Worm (Caenorhabditis elegans) whole organism, early embryonic: ENCODE results near the gene F35A5.5.
A peak's percentile ranks its signal among the peaks of the same experiment; 100 is the strongest.

Source experiments
- B0310.2 ChIP-seq: sonication (generic microtip); optimal IDR thresholded peaks from 2 replicates; lab custom pipeline; 2016; ENCODE audit warnings: mild to moderate bottlenecking, missing genetic modification characterization, missing compliant biosample characterization
- F13C5.2 ChIP-seq: sonication (generic microtip); optimal IDR thresholded peaks from 2 replicates; lab custom pipeline; 2017; ENCODE audit warnings: mild to moderate bottlenecking, missing genetic modification characterization, inconsistent platforms, missing compliant biosample characterization
- aly-1 ChIP-seq: sonication (generic microtip); optimal IDR thresholded peaks from 2 replicates; lab custom pipeline; 2016; ENCODE audit warnings: missing genetic modification characterization, missing compliant biosample characterization
- ama-1 ChIP-seq: fragments of 150-350 bp; optimal IDR thresholded peaks from 2 replicates; lab custom pipeline; 2014
- ceh-13 ChIP-seq: fragments of 200-800 bp; sonication (Bioruptor generic); optimal IDR thresholded peaks from 2 replicates; lab custom pipeline; 2018; ENCODE audit warnings: mild to moderate bottlenecking, missing genetic modification characterization, missing compliant biosample characterization
- ceh-36 ChIP-seq: sonication (generic microtip); optimal IDR thresholded peaks from 2 replicates; lab custom pipeline; 2016; ENCODE audit warnings: missing genetic modification characterization, inconsistent platforms, missing compliant biosample characterization
- ets-7 ChIP-seq: sonication (generic microtip); optimal IDR thresholded peaks from 2 replicates; lab custom pipeline; 2016; ENCODE audit warnings: missing genotype, missing genetic modification characterization, missing compliant biosample characterization
- flt-1 ChIP-seq: fragments of 200-800 bp; sonication (Bioruptor generic); IDR thresholded peaks from 2 replicates; pipeline ENCODE4 v1.3.6; 2022; ENCODE audit warnings: missing genetic modification characterization, missing compliant biosample characterization
- hmbx-1 ChIP-seq: sonication (generic microtip); optimal IDR thresholded peaks from 2 replicates; lab custom pipeline; 2016; ENCODE audit warnings: mild to moderate bottlenecking, missing genetic modification characterization, missing compliant biosample characterization
- hmg-4 ChIP-seq: fragments of 200-800 bp; sonication (Bioruptor generic); optimal IDR thresholded peaks from 2 replicates; lab custom pipeline; 2018; ENCODE audit warnings: mild to moderate bottlenecking, missing genetic modification characterization, missing compliant biosample characterization
- hnd-1 ChIP-seq: sonication (generic microtip); optimal IDR thresholded peaks from 2 replicates; lab custom pipeline; 2016; ENCODE audit warnings: missing genetic modification characterization, missing compliant biosample characterization
- pes-1 ChIP-seq: fragments of 200-800 bp; sonication (Bioruptor generic); IDR thresholded peaks from 2 replicates; pipeline ENCODE4 v1.3.6; 2022; ENCODE audit warnings: missing genetic modification reagents, missing genetic modification characterization, missing compliant biosample characterization
- scrt-1 ChIP-seq: fragments of 200-800 bp; sonication (Bioruptor generic); IDR thresholded peaks from 2 replicates; pipeline ENCODE4 v1.3.6; 2022; ENCODE audit warnings: missing genetic modification characterization, missing compliant biosample characterization
- sea-1 ChIP-seq: fragments of 200-800 bp; sonication (Bioruptor generic); conservative IDR thresholded peaks from 2 replicates; pipeline ENCODE4 v1.3.6; 2022; ENCODE audit warnings: missing genetic modification characterization, missing compliant biosample characterization
- tbx-11 ChIP-seq: fragments of 200-800 bp; sonication (Bioruptor generic); IDR thresholded peaks from 2 replicates; pipeline ENCODE4 v1.3.6; 2022; ENCODE audit warnings: missing genetic modification characterization, missing compliant biosample characterization
- tbx-37 ChIP-seq: fragments of 200-800 bp; sonication (Bioruptor generic); conservative IDR thresholded peaks from 2 replicates; pipeline ENCODE4 v1.3.6; 2022; ENCODE audit warnings: missing genetic modification reagents, missing genetic modification characterization, missing compliant biosample characterization
- tra-4 ChIP-seq: sonication (generic microtip); optimal IDR thresholded peaks from 2 replicates; lab custom pipeline; 2017; ENCODE audit warnings: missing genetic modification characterization, missing compliant biosample characterization

The F35A5.5 gene

ce11 chrX:3824907-3825689, 29.6 kb upstream of the F35A5.5 start:
- TF ChIP-seq ceh-36 (no peak), ets-7 (tag; lab: Kevin White, UChicago) (no peak), F13C5.2 (tag; lab: Kevin White, UChicago) (no peak), tbx-37 (GFP tag; lab: Robert Waterston, UW) (no peak), aly-1 (no peak), hmg-4 (no peak), tra-4 (tag; lab: Kevin White, UChicago) (no peak), hmbx-1 (tag; lab: Kevin White, UChicago) (no peak), pes-1 (GFP tag; lab: Robert Waterston, UW) (no peak), scrt-1 (no peak), B0310.2 (tag; lab: Kevin White, UChicago) (no peak), flt-1 (GFP tag; lab: Robert Waterston, UW) (no peak), ceh-13 (GFP tag; lab: Kevin White, UChicago) (no peak), tbx-11 (GFP tag; lab: Robert Waterston, UW) (no peak), sea-1 (GFP tag; lab: Robert Waterston, UW) (no peak), ama-1 (lab: Kevin White, UChicago) (no peak)

ce11 chrX:3824443-3824842, 28.9 kb upstream of the F35A5.5 start:
- no peak for TF ChIP-seq sea-1 (GFP tag; lab: Robert Waterston, UW)
- no peak for TF ChIP-seq B0310.2 (tag; lab: Kevin White, UChicago)
- no peak for TF ChIP-seq aly-1
- no peak for TF ChIP-seq hnd-1 (tag; lab: Kevin White, UChicago)
- no peak for TF ChIP-seq pes-1 (GFP tag; lab: Robert Waterston, UW)
- no peak for TF ChIP-seq F13C5.2 (tag; lab: Kevin White, UChicago)
- no peak for TF ChIP-seq flt-1 (GFP tag; lab: Robert Waterston, UW)

- TF ChIP-seq aly-1 (no peak), tbx-37 (GFP tag; lab: Robert Waterston, UW) (no peak)
Observed at ce11 chrX:3823869-3824268, 28.3 kb upstream of the F35A5.5 start.

DNA sequence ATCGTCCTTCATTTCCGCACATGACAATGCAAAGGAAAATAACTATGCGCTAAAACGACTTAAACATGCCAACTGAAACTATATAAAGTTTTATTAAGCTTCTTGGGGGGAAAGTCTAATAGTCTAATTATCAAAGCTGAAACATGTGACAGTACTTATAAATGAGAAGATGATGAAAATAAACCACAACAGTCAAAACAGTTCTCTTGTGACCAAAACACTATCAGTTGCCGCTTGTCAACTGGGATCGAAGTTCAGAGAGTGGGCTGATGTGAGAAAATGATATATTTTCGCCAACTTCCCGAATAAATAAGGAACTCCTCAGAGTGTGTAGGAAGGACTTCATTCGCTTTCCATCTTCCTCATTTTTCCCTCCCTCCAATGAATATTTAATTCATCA, 26.5 kb upstream of the F35A5.5 start:
- TF ChIP-seq flt-1 (GFP tag; lab: Robert Waterston, UW): no peak
- no peak for TF ChIP-seq hmbx-1 (tag; lab: Kevin White, UChicago)

ce11 chrX:3821609-3822008, 26.1 kb upstream of the F35A5.5 start:
- TF ChIP-seq scrt-1 (0 out of 2 replicates have a peak, but pooled peaks have one; percentile 27), F13C5.2 (tag; lab: Kevin White, UChicago) (no peak)

ce11 chrX:3820666-3821065, 25.1 kb upstream of the F35A5.5 start:
- TF ChIP-seq tbx-11 (GFP tag; lab: Robert Waterston, UW) (no peak), ets-7 (tag; lab: Kevin White, UChicago) (no peak), pes-1 (GFP tag; lab: Robert Waterston, UW) (no peak), F13C5.2 (tag; lab: Kevin White, UChicago) (no peak), tra-4 (tag; lab: Kevin White, UChicago) (no peak), sea-1 (GFP tag; lab: Robert Waterston, UW) (no peak)

ce11 chrX:3819697-3820096, 24.2 kb upstream of the F35A5.5 start:
- no peak for TF ChIP-seq hmbx-1 (tag; lab: Kevin White, UChicago)
- TF ChIP-seq tra-4 (tag; lab: Kevin White, UChicago): no peak
- no peak for TF ChIP-seq flt-1 (GFP tag; lab: Robert Waterston, UW)
- no peak for TF ChIP-seq pes-1 (GFP tag; lab: Robert Waterston, UW)
- no peak for TF ChIP-seq ceh-36
- TF ChIP-seq hnd-1 (tag; lab: Kevin White, UChicago): no peak
- no peak for TF ChIP-seq aly-1
- TF ChIP-seq tbx-11 (GFP tag; lab: Robert Waterston, UW): no peak

- TF ChIP-seq ama-1 (lab: Kevin White, UChicago) (no peak), sea-1 (GFP tag; lab: Robert Waterston, UW) (no peak), ceh-36 (no peak), tbx-11 (GFP tag; lab: Robert Waterston, UW) (no peak), F13C5.2 (tag; lab: Kevin White, UChicago) (no peak)
Observed at ce11 chrX:3818856-3819524, 23.4 kb upstream of the F35A5.5 start.

- TF ChIP-seq scrt-1: no peak
Observed at ce11 chrX:3814827-3815226, 19.3 kb upstream of the F35A5.5 start.
